Fruit fly (Drosophila melanogaster) whole organism, embryonic: ENCODE data around the gene Argl.
A peak's percentile ranks its signal among the peaks of the same experiment; 100 is the strongest.

Experiments
- Bteb2 ChIP-seq: fragments of 200-800 bp; sonication (Bioruptor generic); optimal IDR thresholded peaks from 2 replicates; lab custom pipeline; 2016; ENCODE audit warnings: missing biosample characterization, missing genetic modification characterization
- CG10366 ChIP-seq: fragments of 200-800 bp; sonication (Bioruptor generic); IDR thresholded peaks from 2 replicates; pipeline ENCODE4 v1.3.6; 2022; ENCODE audit warnings: missing biosample characterization, missing genetic modification characterization
- CG11085 ChIP-seq: fragments of 200-800 bp; sonication (Bioruptor generic); IDR thresholded peaks from 2 replicates; pipeline ENCODE4 v1.3.6; 2022; ENCODE audit warnings: missing biosample characterization, missing genetic modification characterization
- CG12391 ChIP-seq: fragments of 200-800 bp; sonication (Bioruptor generic); optimal IDR thresholded peaks from 3 replicates; lab custom pipeline; 2018; ENCODE audit warnings: missing biosample characterization, mild to moderate bottlenecking, missing genetic modification characterization, moderate library complexity
- CG12659 ChIP-seq: fragments of 200-800 bp; sonication (Bioruptor generic); optimal IDR thresholded peaks from 3 replicates; lab custom pipeline; 2017; ENCODE audit warnings: mild to moderate bottlenecking, missing biosample characterization, missing genetic modification reagents, missing genetic modification characterization
- CG14710 ChIP-seq: fragments of 200-800 bp; sonication (Bioruptor generic); optimal IDR thresholded peaks from 3 replicates; lab custom pipeline; 2019; ENCODE audit warnings: missing biosample characterization, mild to moderate bottlenecking, missing genetic modification characterization, moderate library complexity
- CG17361 ChIP-seq: fragments of 200-800 bp; sonication (Bioruptor generic); IDR thresholded peaks from 3 replicates; pipeline ENCODE4 v1.3.6; 2022; ENCODE audit warnings: missing biosample characterization, missing genetic modification characterization
- CG30403 ChIP-seq: fragments of 200-800 bp; sonication (Bioruptor generic); optimal IDR thresholded peaks from 3 replicates; lab custom pipeline; 2016; ENCODE audit warnings: missing biosample characterization, missing genetic modification characterization
- CG33213 ChIP-seq: fragments of 200-800 bp; sonication (Bioruptor generic); optimal IDR thresholded peaks from 3 replicates; lab custom pipeline; 2016; ENCODE audit warnings: missing biosample characterization, missing genetic modification characterization
- CG3847 ChIP-seq: fragments of 200-800 bp; sonication (Bioruptor generic); IDR thresholded peaks from 2 replicates; pipeline ENCODE4 v1.3.6; 2022; ENCODE audit warnings: missing biosample characterization, missing genetic modification characterization
- CG7928 ChIP-seq: fragments of 200-800 bp; sonication (Bioruptor generic); optimal IDR thresholded peaks from 2 replicates; lab custom pipeline; 2017; ENCODE audit warnings: missing biosample characterization, mild to moderate bottlenecking, missing genetic modification characterization
- CG8359 ChIP-seq: fragments of 200-800 bp; sonication (Bioruptor generic); optimal IDR thresholded peaks from 2 replicates; lab custom pipeline; 2017; ENCODE audit warnings: missing biosample characterization, mild to moderate bottlenecking, missing genetic modification characterization, borderline replicate concordance
- CG8388 ChIP-seq: fragments of 200-800 bp; sonication (Bioruptor generic); optimal IDR thresholded peaks from 2 replicates; lab custom pipeline; 2019; ENCODE audit warnings: missing biosample characterization, mild to moderate bottlenecking, missing genetic modification characterization, moderate library complexity
- CG8765 ChIP-seq: fragments of 200-800 bp; sonication (Bioruptor generic); IDR thresholded peaks from 2 replicates; pipeline ENCODE4 v1.3.6; 2022; ENCODE audit warnings: missing biosample characterization, missing genetic modification characterization
- Dp ChIP-seq: fragments of 200-800 bp; sonication (Bioruptor generic); optimal IDR thresholded peaks from 2 replicates; lab custom pipeline; 2018; ENCODE audit warnings: missing biosample characterization, mild to moderate bottlenecking, missing genetic modification characterization, moderate library complexity
- Fer1 ChIP-seq: fragments of 200-800 bp; sonication (Bioruptor generic); optimal IDR thresholded peaks from 2 replicates; lab custom pipeline; 2017; ENCODE audit warnings: missing biosample characterization, mild to moderate bottlenecking, missing genetic modification characterization
- HLH3B ChIP-seq: fragments of 200-800 bp; sonication (Bioruptor generic); IDR thresholded peaks from 2 replicates; pipeline ENCODE4 v1.3.6; 2022; ENCODE audit warnings: missing biosample characterization, missing genetic modification characterization
- HLH4C ChIP-seq: fragments of 200-800 bp; sonication (Bioruptor generic); IDR thresholded peaks from 3 replicates; pipeline ENCODE4 v1.3.6; 2022; ENCODE audit warnings: missing biosample characterization, missing genetic modification characterization; ENCODE audit not compliant: partially characterized antibody
- HLHmδ ChIP-seq: fragments of 200-800 bp; sonication (Bioruptor generic); optimal IDR thresholded peaks from 2 replicates; lab custom pipeline; 2018; ENCODE audit warnings: missing biosample characterization, mild to moderate bottlenecking, missing genetic modification characterization, moderate library complexity
- Jarid2 ChIP-seq: fragments of 200-800 bp; sonication (Bioruptor generic); optimal IDR thresholded peaks from 3 replicates; lab custom pipeline; 2017; ENCODE audit warnings: mild to moderate bottlenecking, missing biosample characterization, missing genetic modification reagents, missing genetic modification characterization
- Max ChIP-seq: fragments of 200-800 bp; sonication (Bioruptor generic); optimal IDR thresholded peaks from 2 replicates; lab custom pipeline; 2016; ENCODE audit warnings: missing biosample characterization, mild to moderate bottlenecking, missing genetic modification characterization
- Mes4 ChIP-seq: fragments of 200-800 bp; sonication (Bioruptor generic); optimal IDR thresholded peaks from 2 replicates; lab custom pipeline; 2016; ENCODE audit warnings: missing biosample characterization, missing genetic modification characterization
- Myb ChIP-seq: fragments of 200-800 bp; sonication (Bioruptor generic); optimal IDR thresholded peaks from 2 replicates; lab custom pipeline; 2016; ENCODE audit warnings: missing biosample characterization, missing genetic modification characterization
- Rx ChIP-seq: fragments of 200-800 bp; sonication (Bioruptor generic); IDR thresholded peaks from 2 replicates; pipeline ENCODE4 v1.3.6; 2022; ENCODE audit warnings: missing biosample characterization, missing genetic modification characterization
- Side ChIP-seq: fragments of 200-800 bp; sonication (Bioruptor generic); optimal IDR thresholded peaks from 2 replicates; lab custom pipeline; 2016; ENCODE audit warnings: missing biosample characterization, missing genetic modification characterization
- Ssrp ChIP-seq: fragments of 200-800 bp; sonication (Bioruptor generic); optimal IDR thresholded peaks from 2 replicates; lab custom pipeline; 2018; ENCODE audit warnings: missing biosample characterization, mild to moderate bottlenecking, missing genetic modification characterization, moderate library complexity
- Stat92E ChIP-seq, 3 experiments: fragments of >200 bp in 2 of 3; fragments of 200-800 bp in 1 of 3; sonication (Bioruptor generic) in 1 of 3; optimal IDR thresholded peaks; 2 replicates each; lab custom pipeline; 2017 to 2019; ENCODE audit warnings: missing biosample characterization in 3 of 3, missing genetic modification characterization in 3 of 3, mild to moderate bottlenecking in 1 of 3, moderate library complexity in 1 of 3
- TFAM ChIP-seq: fragments of 200-800 bp; sonication (Bioruptor generic); optimal IDR thresholded peaks from 2 replicates; lab custom pipeline; 2017; ENCODE audit warnings: missing biosample characterization, missing genetic modification characterization, inconsistent platforms
- Xbp1 ChIP-seq: fragments of 200-800 bp; sonication (Bioruptor generic); optimal IDR thresholded peaks from 3 replicates; lab custom pipeline; 2016; ENCODE audit warnings: missing biosample characterization, mild to moderate bottlenecking, missing genetic modification characterization
- ash1 ChIP-seq: fragments of 200-800 bp; sonication (Bioruptor generic); optimal IDR thresholded peaks from 2 replicates; lab custom pipeline; 2018; ENCODE audit warnings: missing biosample characterization, mild to moderate bottlenecking, missing genetic modification characterization
- az2 ChIP-seq: fragments of 200-800 bp; sonication (Bioruptor generic); optimal IDR thresholded peaks from 3 replicates; lab custom pipeline; 2016; ENCODE audit warnings: missing biosample characterization, missing genetic modification characterization
- bbx ChIP-seq: fragments of 200-800 bp; sonication (Bioruptor generic); IDR thresholded peaks from 2 replicates; pipeline ENCODE4 v1.3.6; 2022; ENCODE audit warnings: missing biosample characterization, missing genetic modification characterization; ENCODE audit not compliant: partially characterized antibody
- btn ChIP-seq: fragments of 200-800 bp; sonication (Bioruptor generic); optimal IDR thresholded peaks from 2 replicates; lab custom pipeline; 2016; ENCODE audit warnings: missing biosample characterization, missing genetic modification characterization
- ci ChIP-seq: fragments of 200-800 bp; sonication (Bioruptor generic); IDR thresholded peaks from 3 replicates; pipeline ENCODE4 v1.3.6; 2022; ENCODE audit warnings: missing biosample characterization, missing genetic modification characterization
- dati ChIP-seq: fragments of 200-800 bp; sonication (Bioruptor generic); IDR thresholded peaks from 2 replicates; pipeline ENCODE4 v1.3.6; 2022; ENCODE audit warnings: missing biosample characterization, missing genetic modification characterization
- dimm ChIP-seq: fragments of 200-800 bp; sonication (Bioruptor generic); IDR thresholded peaks from 2 replicates; pipeline ENCODE4 v1.3.6; 2022; ENCODE audit warnings: missing biosample characterization, missing genetic modification characterization
- dmrt99B ChIP-seq: fragments of 200-800 bp; sonication (Bioruptor generic); optimal IDR thresholded peaks from 2 replicates; lab custom pipeline; 2018; ENCODE audit warnings: missing biosample characterization, mild to moderate bottlenecking, missing genetic modification characterization, moderate library complexity
- fu2 ChIP-seq: fragments of 200-800 bp; sonication (Bioruptor generic); optimal IDR thresholded peaks from 2 replicates; lab custom pipeline; 2016; ENCODE audit warnings: missing biosample characterization, missing genetic modification characterization
- gcm ChIP-seq: fragments of 200-800 bp; sonication (Bioruptor generic); optimal IDR thresholded peaks from 2 replicates; lab custom pipeline; 2019; ENCODE audit warnings: missing biosample characterization, mild to moderate bottlenecking, missing genetic modification characterization, moderate library complexity
- gfzf ChIP-seq: fragments of 200-800 bp; sonication (Bioruptor generic); optimal IDR thresholded peaks from 2 replicates; lab custom pipeline; 2016; ENCODE audit warnings: missing biosample characterization, mild to moderate bottlenecking, missing genetic modification characterization, moderate library complexity
- gsb ChIP-seq: fragments of 200-800 bp; sonication (Bioruptor generic); IDR thresholded peaks from 2 replicates; pipeline ENCODE4 v1.3.6; 2022; ENCODE audit warnings: missing biosample characterization, missing genetic modification characterization
- her ChIP-seq: fragments of 200-800 bp; sonication (Bioruptor generic); optimal IDR thresholded peaks from 2 replicates; lab custom pipeline; 2016; ENCODE audit warnings: missing biosample characterization, missing genetic modification characterization
- klu ChIP-seq: fragments of 200-800 bp; sonication (Bioruptor generic); IDR thresholded peaks from 2 replicates; pipeline ENCODE4 v1.3.6; 2022; ENCODE audit warnings: missing biosample characterization, missing genetic modification characterization
- lmd ChIP-seq: fragments of 200-800 bp; sonication (Bioruptor generic); IDR thresholded peaks from 2 replicates; pipeline ENCODE4 v1.3.6; 2022; ENCODE audit warnings: missing biosample characterization, missing genetic modification characterization
- nerfin-1 ChIP-seq: fragments of 200-800 bp; sonication (Bioruptor generic); optimal IDR thresholded peaks from 3 replicates; lab custom pipeline; 2019; ENCODE audit warnings: missing biosample characterization, mild to moderate bottlenecking, missing genetic modification characterization, moderate library complexity
- pan ChIP-seq, 4 experiments: fragments of >200 bp in 3 of 4; fragments of 200-800 bp in 1 of 4; sonication (Bioruptor generic) in 1 of 4; optimal IDR thresholded peaks in 3 of 4; IDR thresholded peaks in 1 of 4; 2 replicates each; pipeline versions ENCODE4 v1.3.6 to Lab custom; 2017 to 2022; ENCODE audit warnings: missing biosample characterization in 2 of 4, missing genetic modification characterization in 2 of 4, mixed read lengths in 1 of 4
- pros ChIP-seq: fragments of 200-800 bp; sonication (Bioruptor generic); optimal IDR thresholded peaks from 3 replicates; lab custom pipeline; 2019; ENCODE audit warnings: missing biosample characterization, mild to moderate bottlenecking, missing genetic modification characterization, moderate library complexity
- psq ChIP-seq: fragments of 200-800 bp; sonication (Bioruptor generic); optimal IDR thresholded peaks from 2 replicates; lab custom pipeline; 2017; ENCODE audit warnings: missing biosample characterization, missing genetic modification characterization
- scrt ChIP-seq: fragments of 200-800 bp; sonication (Bioruptor generic); optimal IDR thresholded peaks from 2 replicates; lab custom pipeline; 2018; ENCODE audit warnings: missing biosample characterization, mild to moderate bottlenecking, missing genetic modification characterization, moderate library complexity
- sima ChIP-seq: fragments of 200-800 bp; sonication (Bioruptor generic); optimal IDR thresholded peaks from 2 replicates; lab custom pipeline; 2016; ENCODE audit warnings: missing biosample characterization, missing genetic modification characterization
- trh ChIP-seq: fragments of 200-800 bp; sonication (Bioruptor generic); optimal IDR thresholded peaks from 2 replicates; lab custom pipeline; 2016; ENCODE audit warnings: missing biosample characterization, missing genetic modification characterization

Gene Argl

DNA sequence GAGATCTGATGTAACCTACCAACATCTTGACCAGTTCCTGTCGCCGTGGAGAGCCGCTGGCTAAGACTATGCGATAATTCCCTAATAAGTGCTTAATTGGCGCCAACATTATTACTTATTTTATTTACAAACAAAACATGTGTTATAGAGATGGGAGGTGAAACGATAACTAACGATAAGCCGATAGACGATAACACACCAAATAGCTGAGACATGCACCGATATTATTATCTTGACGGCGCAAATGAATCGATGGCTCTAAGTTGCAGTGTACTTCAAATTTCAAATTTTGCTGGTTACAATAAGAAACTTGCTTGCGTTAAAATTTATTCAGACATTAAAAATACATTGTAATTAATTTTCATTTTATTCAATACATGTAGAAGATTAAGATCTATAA lies 1.2 kb upstream of the Argl start, which contains the start of gene CG9515 (continued):
- TF ChIP-seq Fer1 (GFP tag; lab: Kevin White, UChicago) (peak; percentile 6), Myb (peak; percentile 80), CG3847 (GFP tag; lab: Robert Waterston, UW) (no peak), HLHmδ (GFP tag; lab: Kevin White, UChicago) (no peak), bbx (GFP tag; lab: Robert Waterston, UW) (peak; percentile 88), CG8388 (GFP tag; lab: Kevin White, UChicago) (no peak), ci (GFP tag; lab: Robert Waterston, UW) (no peak; the same call in 2 of the 3 replicates), dimm (GFP tag; lab: Robert Waterston, UW) (no peak), fu2 (GFP tag; lab: Kevin White, UChicago) (no peak), TFAM (GFP tag; lab: Kevin White, UChicago) (no peak), Mes4 (GFP tag; lab: Kevin White, UChicago) (no peak), Max (GFP tag; lab: Kevin White, UChicago) (peak; percentile 55), pan (optimal IDR thresholded peaks at IDR 0.05; lab: Kevin White, UChicago) (no peak), pan (GFP tag; optimal IDR thresholded peaks at IDR 0.05 in 1 of 2, IDR thresholded peaks at IDR 0.05 in 1 of 2) (no peak), gfzf (GFP tag; lab: Kevin White, UChicago) (peak; percentile 38), sima (GFP tag; lab: Kevin White, UChicago) (no peak), ash1 (GFP tag; lab: Kevin White, UChicago) (no peak), Ssrp (tag; lab: Kevin White, UChicago) (no peak), lmd (GFP tag; lab: Robert Waterston, UW) (no peak), her (no peak), CG30403 (no peak), Dp (GFP tag; lab: Kevin White, UChicago) (peak; percentile 88), CG10366 (GFP tag; lab: Robert Waterston, UW) (no peak), dmrt99B (tag; lab: Kevin White, UChicago) (no peak), CG7928 (GFP tag; lab: Kevin White, UChicago) (no peak), Bteb2 (GFP tag; lab: Kevin White, UChicago) (no peak), gsb (GFP tag; lab: Robert Waterston, UW) (no peak), az2 (GFP tag; lab: Kevin White, UChicago) (no peak), psq (GFP tag; lab: Kevin White, UChicago) (no peak), CG11085 (GFP tag; lab: Robert Waterston, UW) (no peak), scrt (GFP tag; lab: Kevin White, UChicago) (no peak), Side (no peak), CG33213 (GFP tag; lab: Kevin White, UChicago) (peak; percentile 16), CG8359 (GFP tag; lab: Kevin White, UChicago) (no peak), btn (GFP tag; lab: Kevin White, UChicago) (no peak), Stat92E (GFP tag; optimal IDR thresholded peaks at IDR 0.05; lab: Kevin White, UChicago) (no peak), pros (GFP tag; lab: Kevin White, UChicago) (no peak), gcm (peak; percentile 10), CG17361 (GFP tag; lab: Robert Waterston, UW) (no peak), nerfin-1 (tag; lab: Kevin White, UChicago) (no peak), klu (GFP tag; lab: Robert Waterston, UW) (no peak), CG8765 (GFP tag; lab: Robert Waterston, UW) (no peak), trh (no peak), CG12391 (tag; lab: Kevin White, UChicago) (peak; percentile 5), CG14710 (peak; percentile 45), Rx (no peak), Xbp1 (GFP tag; lab: Kevin White, UChicago) (no peak), HLH4C (GFP tag; lab: Robert Waterston, UW) (peak; percentile 98), Jarid2 (no peak), HLH3B (GFP tag; lab: Robert Waterston, UW) (no peak), CG12659 (peak; percentile 71), dati (GFP tag; lab: Robert Waterston, UW) (no peak)
